Worm (Caenorhabditis elegans): ENCODE data around the gene Y69H2.9.

DNA sequence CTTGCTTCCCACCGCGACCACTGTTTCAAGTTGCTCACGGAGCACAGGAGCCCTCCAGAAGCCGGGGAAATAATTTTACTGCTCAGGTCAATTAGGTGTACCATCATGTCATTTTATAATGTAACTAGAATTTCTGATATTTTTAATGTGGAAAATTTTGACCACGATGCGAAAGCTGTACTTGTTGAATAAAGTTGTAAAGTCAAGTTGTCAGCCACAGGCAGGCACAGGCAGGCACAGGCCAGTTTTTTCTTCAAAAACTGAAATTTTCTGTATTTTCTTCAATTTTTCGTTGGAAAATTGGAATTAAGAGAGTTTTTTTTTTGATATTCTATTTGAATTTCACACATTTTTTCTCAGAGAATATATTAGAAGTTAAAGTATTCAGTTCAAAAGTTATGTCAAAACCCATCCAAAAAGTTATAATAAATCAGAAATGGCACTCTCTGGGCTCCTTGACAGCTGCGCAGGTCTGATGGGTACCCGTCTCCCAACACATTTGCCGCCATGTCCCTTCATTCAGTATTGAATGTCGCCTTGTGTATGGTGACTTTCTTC is 4.8 kb downstream of the Y69H2.9 start, which contains the start of gene Y17D7C.1:
- TF ChIP-seq ztf-23 (GFP tag; IDR thresholded peaks at IDR 0.05) (no peak), med-1 (GFP tag; optimal IDR thresholded peaks at IDR 0.05; ENCODE audit: insufficient read depth) (no peak), tab-1 (GFP tag; IDR thresholded peaks at IDR 0.05) (no peak), ztf-29 (GFP tag; IDR thresholded peaks at IDR 0.05) (no peak), T22C8.4 (GFP tag; IDR thresholded peaks at IDR 0.05) (no peak)
